Worm (Caenorhabditis elegans): ENCODE data around the gene R53.4.

ce11 chrII:9980077-9980631 is 12.3 kb upstream of the R53.4 start, which contains the start of gene ZK892.6:
- TF ChIP-seq ama-1 (optimal IDR thresholded peaks at IDR 0.05) (no peak), unc-39 (tag; optimal IDR thresholded peaks at IDR 0.05) (no peak), elt-3 (tag; optimal IDR thresholded peaks at IDR 0.05) (no peak), nfya-1 (tag; optimal IDR thresholded peaks at IDR 0.05; ENCODE audit: insufficient read depth) (no peak), zag-1 (tag; optimal IDR thresholded peaks at IDR 0.05) (no peak), nhr-11 (tag; optimal IDR thresholded peaks at IDR 0.05) (no peak), fkh-10 (GFP tag; optimal IDR thresholded peaks at IDR 0.05) (no peak), pqm-1 (tag; optimal IDR thresholded peaks at IDR 0.05) (no peak), egl-27 (tag; optimal IDR thresholded peaks at IDR 0.05) (no peak), ceh-9 (tag; optimal IDR thresholded peaks at IDR 0.05) (no peak), aly-2 (tag; optimal IDR thresholded peaks at IDR 0.05) (no peak), nhr-28 (tag; optimal IDR thresholded peaks at IDR 0.05) (no peak)

All from whole organism, L3 larva.